Worm (Caenorhabditis elegans) whole organism, early embryonic: ENCODE results near the gene let-23.

Experiments
- B0310.2 ChIP-seq: sonication (generic microtip); optimal IDR thresholded peaks from 2 replicates; lab custom pipeline; 2016; ENCODE audit warnings: mild to moderate bottlenecking, missing genetic modification characterization, missing compliant biosample characterization
- F13C5.2 ChIP-seq: sonication (generic microtip); optimal IDR thresholded peaks from 2 replicates; lab custom pipeline; 2017; ENCODE audit warnings: mild to moderate bottlenecking, missing genetic modification characterization, inconsistent platforms, missing compliant biosample characterization
- aly-1 ChIP-seq: sonication (generic microtip); optimal IDR thresholded peaks from 2 replicates; lab custom pipeline; 2016; ENCODE audit warnings: missing genetic modification characterization, missing compliant biosample characterization
- ama-1 ChIP-seq: fragments of 150-350 bp; optimal IDR thresholded peaks from 2 replicates; lab custom pipeline; 2014
- ceh-13 ChIP-seq: fragments of 200-800 bp; sonication (Bioruptor generic); optimal IDR thresholded peaks from 2 replicates; lab custom pipeline; 2018; ENCODE audit warnings: mild to moderate bottlenecking, missing genetic modification characterization, missing compliant biosample characterization
- ceh-36 ChIP-seq: sonication (generic microtip); optimal IDR thresholded peaks from 2 replicates; lab custom pipeline; 2016; ENCODE audit warnings: missing genetic modification characterization, inconsistent platforms, missing compliant biosample characterization
- ets-7 ChIP-seq: sonication (generic microtip); optimal IDR thresholded peaks from 2 replicates; lab custom pipeline; 2016; ENCODE audit warnings: missing genotype, missing genetic modification characterization, missing compliant biosample characterization
- flt-1 ChIP-seq: fragments of 200-800 bp; sonication (Bioruptor generic); IDR thresholded peaks from 2 replicates; pipeline ENCODE4 v1.3.6; 2022; ENCODE audit warnings: missing genetic modification characterization, missing compliant biosample characterization
- hmbx-1 ChIP-seq: sonication (generic microtip); optimal IDR thresholded peaks from 2 replicates; lab custom pipeline; 2016; ENCODE audit warnings: mild to moderate bottlenecking, missing genetic modification characterization, missing compliant biosample characterization
- hmg-4 ChIP-seq: fragments of 200-800 bp; sonication (Bioruptor generic); optimal IDR thresholded peaks from 2 replicates; lab custom pipeline; 2018; ENCODE audit warnings: mild to moderate bottlenecking, missing genetic modification characterization, missing compliant biosample characterization
- hnd-1 ChIP-seq: sonication (generic microtip); optimal IDR thresholded peaks from 2 replicates; lab custom pipeline; 2016; ENCODE audit warnings: missing genetic modification characterization, missing compliant biosample characterization
- pes-1 ChIP-seq: fragments of 200-800 bp; sonication (Bioruptor generic); IDR thresholded peaks from 2 replicates; pipeline ENCODE4 v1.3.6; 2022; ENCODE audit warnings: missing genetic modification reagents, missing genetic modification characterization, missing compliant biosample characterization
- scrt-1 ChIP-seq: fragments of 200-800 bp; sonication (Bioruptor generic); IDR thresholded peaks from 2 replicates; pipeline ENCODE4 v1.3.6; 2022; ENCODE audit warnings: missing genetic modification characterization, missing compliant biosample characterization
- sea-1 ChIP-seq: fragments of 200-800 bp; sonication (Bioruptor generic); conservative IDR thresholded peaks from 2 replicates; pipeline ENCODE4 v1.3.6; 2022; ENCODE audit warnings: missing genetic modification characterization, missing compliant biosample characterization
- tbx-11 ChIP-seq: fragments of 200-800 bp; sonication (Bioruptor generic); IDR thresholded peaks from 2 replicates; pipeline ENCODE4 v1.3.6; 2022; ENCODE audit warnings: missing genetic modification characterization, missing compliant biosample characterization
- tbx-37 ChIP-seq: fragments of 200-800 bp; sonication (Bioruptor generic); conservative IDR thresholded peaks from 2 replicates; pipeline ENCODE4 v1.3.6; 2022; ENCODE audit warnings: missing genetic modification reagents, missing genetic modification characterization, missing compliant biosample characterization
- tra-4 ChIP-seq: sonication (generic microtip); optimal IDR thresholded peaks from 2 replicates; lab custom pipeline; 2017; ENCODE audit warnings: missing genetic modification characterization, missing compliant biosample characterization

let-23 gene

DNA sequence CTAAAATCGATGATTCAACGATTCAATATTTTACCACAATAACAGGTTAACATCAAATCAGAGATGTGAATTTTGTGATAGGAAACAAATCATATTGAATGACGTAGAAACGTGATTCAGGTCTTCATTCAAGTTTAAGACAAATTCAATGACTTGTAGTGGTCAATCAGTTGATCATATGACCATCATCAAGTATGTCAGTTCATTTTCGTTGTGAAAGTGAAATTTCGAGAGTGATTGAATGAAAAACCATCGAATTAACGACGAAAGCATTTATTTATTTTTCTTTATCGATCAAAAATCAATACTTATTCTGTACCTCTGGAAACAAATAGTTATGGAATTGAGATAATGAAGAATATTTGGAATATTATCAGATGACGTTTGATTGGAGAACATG, 54.2 kb downstream of the let-23 start:
- no peak for TF ChIP-seq tbx-37 (GFP tag; lab: Robert Waterston, UW)
- no peak for TF ChIP-seq hmg-4 (GFP tag; lab: Kevin White, UChicago)
- no peak for TF ChIP-seq F13C5.2
- no peak for TF ChIP-seq ceh-13
- no peak for TF ChIP-seq ceh-36 (tag; lab: Kevin White, UChicago)
- TF ChIP-seq tra-4 = no peak
- no peak for TF ChIP-seq hnd-1
- no peak for TF ChIP-seq aly-1 (tag; lab: Kevin White, UChicago)
- no peak for TF ChIP-seq tbx-11
- TF ChIP-seq scrt-1 (GFP tag; lab: Robert Waterston, UW) = no peak
- TF ChIP-seq ama-1 (lab: Kevin White, UChicago) = no peak
- TF ChIP-seq B0310.2 (tag; lab: Kevin White, UChicago) = no peak
- no peak for TF ChIP-seq flt-1 (GFP tag; lab: Robert Waterston, UW)

DNA sequence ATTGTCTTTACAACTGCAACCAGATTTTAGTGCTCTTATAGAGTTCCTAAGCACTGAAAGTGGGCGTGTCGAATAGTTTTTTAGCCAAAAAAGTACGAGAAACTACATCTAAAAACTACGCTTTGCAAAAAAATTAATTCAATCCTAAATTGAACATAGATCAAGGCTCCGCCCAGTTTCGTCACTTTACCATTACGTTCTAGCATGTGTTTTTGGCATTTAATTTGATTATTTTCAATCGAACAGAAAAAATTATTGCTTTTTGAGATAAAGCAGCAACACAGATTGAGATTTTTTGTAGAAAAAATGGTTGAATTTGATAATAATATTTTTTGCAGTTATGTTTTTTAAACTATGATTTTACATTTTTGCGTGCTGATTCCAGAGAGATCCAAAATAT, 56.9 kb downstream of the let-23 start, which contains the start of gene nlp-82:
nlp-82 (minus strand) TSS at position 101 of the 400 bp plus-strand sequence.
- TF ChIP-seq tbx-11 = no peak
- no peak for TF ChIP-seq flt-1 (GFP tag; lab: Robert Waterston, UW)
- no peak for TF ChIP-seq ama-1 (lab: Kevin White, UChicago)
- no peak for TF ChIP-seq hmg-4 (GFP tag; lab: Kevin White, UChicago)
- no peak for TF ChIP-seq ceh-36 (tag; lab: Kevin White, UChicago)
- TF ChIP-seq aly-1 (tag; lab: Kevin White, UChicago) = no peak
- no peak for TF ChIP-seq scrt-1 (GFP tag; lab: Robert Waterston, UW)
- TF ChIP-seq tbx-37 (GFP tag; lab: Robert Waterston, UW) = no peak
- TF ChIP-seq sea-1 = no peak
- no peak for TF ChIP-seq hnd-1
- no peak for TF ChIP-seq ets-7 (tag; lab: Kevin White, UChicago)
- TF ChIP-seq pes-1 (GFP tag; lab: Robert Waterston, UW) = no peak
- no peak for TF ChIP-seq B0310.2 (tag; lab: Kevin White, UChicago)
- no peak for TF ChIP-seq tra-4
- no peak for TF ChIP-seq hmbx-1 (tag; lab: Kevin White, UChicago)
- no peak for TF ChIP-seq ceh-13
- TF ChIP-seq F13C5.2 = no peak
